Worm (Caenorhabditis elegans): ENCODE data around the gene Y113G7A.14.

Gene Y113G7A.14

ce11 chrV:20138407-20139044 lies at the start of gene Y113G7A.14:
TSS of gene Y113G7A.14 (minus strand) at chrV:20138457.
- TF ChIP-seq him-1 (tag; optimal IDR thresholded peaks at IDR 0.05) (no peak), dao-5 (tag; optimal IDR thresholded peaks at IDR 0.05) (no peak), W03F9.2 (tag; optimal IDR thresholded peaks at IDR 0.05) (no peak)

- TF ChIP-seq dao-5 (tag; optimal IDR thresholded peaks at IDR 0.05) (no peak), him-1 (tag; optimal IDR thresholded peaks at IDR 0.05) (no peak), W03F9.2 (tag; optimal IDR thresholded peaks at IDR 0.05) (no peak)
Measured at ce11 chrV:20186579-20186978, 48.3 kb upstream of the Y113G7A.14 start, which contains the start of gene srz-16. TSS of gene srz-16 (minus strand) at chrV:20186679.

DNA sequence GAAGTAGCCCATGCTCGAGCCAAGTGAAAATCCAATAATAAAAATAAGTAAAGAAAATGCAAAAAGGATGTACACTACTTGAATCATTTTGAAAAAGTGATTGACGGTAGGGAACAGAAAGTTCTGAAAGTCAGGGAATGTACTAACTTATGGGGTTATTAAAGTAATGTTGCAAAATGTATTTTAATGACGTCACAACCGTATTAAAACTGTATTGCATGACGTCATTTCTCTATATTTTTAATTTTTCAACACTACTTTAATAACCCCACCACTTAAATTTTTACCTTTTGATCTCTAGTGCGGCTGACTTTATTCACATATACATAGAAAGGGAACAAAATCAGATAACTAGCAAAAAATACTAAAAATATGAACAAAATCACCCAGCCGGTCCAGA lies 44.1 kb upstream of the Y113G7A.14 start:
- TF ChIP-seq him-1 (tag; optimal IDR thresholded peaks at IDR 0.05) = no peak
- no peak for TF ChIP-seq W03F9.2 (tag; optimal IDR thresholded peaks at IDR 0.05)
- TF ChIP-seq dao-5 (tag; optimal IDR thresholded peaks at IDR 0.05) = no peak

DNA sequence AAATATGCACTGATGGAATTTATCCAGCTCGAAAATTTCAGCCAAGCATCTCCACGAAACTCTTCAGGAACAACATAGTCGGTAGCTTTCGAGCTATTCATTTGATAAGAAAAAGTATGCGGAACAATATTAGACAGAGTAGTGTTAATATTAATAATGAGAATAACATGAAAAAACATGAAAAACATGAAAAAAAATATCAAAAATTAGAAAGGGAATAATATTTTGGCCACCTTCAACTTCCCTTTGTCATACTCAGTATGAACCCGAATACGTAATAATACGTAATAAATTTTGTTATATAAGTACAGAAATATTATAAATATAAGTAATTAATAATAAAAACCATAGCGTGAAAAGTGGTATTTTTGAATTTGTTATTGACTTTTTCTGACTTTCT lies 33.7 kb upstream of the Y113G7A.14 start, which contains the start of gene srw-39:
TSS of gene srw-39 (minus strand) at position 101 of the 400 bp plus-strand sequence.
- TF ChIP-seq W03F9.2 (tag; optimal IDR thresholded peaks at IDR 0.05) (no peak), dao-5 (tag; optimal IDR thresholded peaks at IDR 0.05) (no peak), him-1 (tag; optimal IDR thresholded peaks at IDR 0.05) (no peak)

DNA sequence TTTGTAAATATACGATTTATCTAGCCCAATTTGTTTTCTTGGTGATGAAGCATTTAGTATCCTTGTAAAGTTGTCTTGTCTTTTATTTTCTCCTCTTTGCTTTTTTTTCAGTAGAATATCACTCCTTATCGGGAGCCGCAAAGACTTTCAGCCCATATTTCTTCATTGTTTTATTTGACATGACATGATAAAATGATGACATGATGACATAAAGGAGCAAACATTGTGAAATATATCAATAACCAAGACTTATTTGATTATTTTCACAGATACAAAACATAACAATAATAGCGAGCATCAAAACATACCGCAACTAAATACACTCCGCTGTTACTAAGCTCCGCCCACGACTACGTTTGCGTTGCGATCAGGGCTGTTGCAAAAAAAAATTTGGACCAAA lies 27.6 kb upstream of the Y113G7A.14 start:
- TF ChIP-seq W03F9.2 (tag; optimal IDR thresholded peaks at IDR 0.05) = no peak
- TF ChIP-seq him-1 (tag; optimal IDR thresholded peaks at IDR 0.05) = no peak
- TF ChIP-seq dao-5 (tag; optimal IDR thresholded peaks at IDR 0.05) = no peak

ce11 chrV:20164059-20164892 lies 26.0 kb upstream of the Y113G7A.14 start, which contains the start of gene F19B2.5:
TSS of gene F19B2.5 (minus strand) at chrV:20164165.
- TF ChIP-seq W03F9.2 (tag; optimal IDR thresholded peaks at IDR 0.05) (no peak), him-1 (tag; optimal IDR thresholded peaks at IDR 0.05) (no peak), dao-5 (tag; optimal IDR thresholded peaks at IDR 0.05) (no peak)

DNA sequence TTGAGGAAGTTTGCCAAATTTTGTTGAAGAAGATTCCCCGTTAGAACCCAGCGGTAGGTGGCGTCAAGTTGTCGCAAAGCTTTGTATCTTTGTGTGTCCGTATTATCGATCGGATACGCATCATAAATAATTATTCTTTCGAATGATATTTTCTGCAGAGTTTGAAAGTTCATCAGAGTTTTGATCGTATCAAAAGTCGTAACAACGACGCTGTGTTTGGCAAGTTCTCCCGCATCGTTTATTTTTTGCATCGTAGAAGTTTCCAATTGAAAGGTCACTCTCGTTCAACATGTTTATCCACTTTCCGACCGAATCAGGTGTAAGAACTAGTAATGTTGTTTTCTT lies 24.8 kb upstream of the Y113G7A.14 start:
- TF ChIP-seq him-1 (tag; optimal IDR thresholded peaks at IDR 0.05) (no peak), W03F9.2 (tag; optimal IDR thresholded peaks at IDR 0.05) (no peak), dao-5 (tag; optimal IDR thresholded peaks at IDR 0.05) (no peak)

- TF ChIP-seq dao-5 (tag; optimal IDR thresholded peaks at IDR 0.05) (no peak), him-1 (tag; optimal IDR thresholded peaks at IDR 0.05) (no peak), W03F9.2 (tag; optimal IDR thresholded peaks at IDR 0.05) (no peak)
Measured at ce11 chrV:20162290-20163104, 24.2 kb upstream of the Y113G7A.14 start.

ce11 chrV:20161781-20162289 lies 23.6 kb upstream of the Y113G7A.14 start:
- TF ChIP-seq dao-5 (tag; optimal IDR thresholded peaks at IDR 0.05) = no peak
- no peak for TF ChIP-seq him-1 (tag; optimal IDR thresholded peaks at IDR 0.05)
- no peak for TF ChIP-seq W03F9.2 (tag; optimal IDR thresholded peaks at IDR 0.05)

DNA sequence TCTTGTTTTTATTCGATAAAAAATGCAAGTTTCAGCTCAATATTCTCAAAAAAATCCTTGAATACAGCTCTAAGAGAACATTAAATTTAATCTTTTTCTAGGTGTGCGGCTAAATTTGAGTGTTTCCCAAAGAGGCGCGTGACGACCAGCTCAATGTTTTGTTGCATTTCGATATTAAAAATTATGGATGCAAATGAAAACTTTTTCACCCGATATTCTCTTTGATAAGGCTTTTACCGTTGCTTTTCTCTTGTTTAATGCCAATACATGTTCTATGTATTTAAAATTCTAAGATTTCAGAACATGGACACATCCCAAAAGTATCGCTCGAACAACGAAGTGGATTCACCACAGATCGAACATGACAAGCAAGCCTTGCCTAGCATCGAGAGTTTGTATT lies 20.0 kb upstream of the Y113G7A.14 start, which contains the start of gene F19B2.6:
TSS of gene F19B2.6 (plus strand) at position 301 of the 400 bp plus-strand sequence.
- TF ChIP-seq dao-5 (tag; optimal IDR thresholded peaks at IDR 0.05) (no peak), W03F9.2 (tag; optimal IDR thresholded peaks at IDR 0.05) (no peak), him-1 (tag; optimal IDR thresholded peaks at IDR 0.05) (no peak)

- TF ChIP-seq dao-5 (tag; optimal IDR thresholded peaks at IDR 0.05) (no peak), him-1 (tag; optimal IDR thresholded peaks at IDR 0.05) (no peak)
Measured at ce11 chrV:20151855-20152254, 13.6 kb upstream of the Y113G7A.14 start.

ce11 chrV:20151432-20151831 lies 13.2 kb upstream of the Y113G7A.14 start, which contains the start of gene F19B2.7:
TSS of gene F19B2.7 (plus strand) at chrV:20151732.
- TF ChIP-seq W03F9.2 (tag; optimal IDR thresholded peaks at IDR 0.05) (no peak), dao-5 (tag; optimal IDR thresholded peaks at IDR 0.05) (no peak), him-1 (tag; optimal IDR thresholded peaks at IDR 0.05) (no peak)

DNA sequence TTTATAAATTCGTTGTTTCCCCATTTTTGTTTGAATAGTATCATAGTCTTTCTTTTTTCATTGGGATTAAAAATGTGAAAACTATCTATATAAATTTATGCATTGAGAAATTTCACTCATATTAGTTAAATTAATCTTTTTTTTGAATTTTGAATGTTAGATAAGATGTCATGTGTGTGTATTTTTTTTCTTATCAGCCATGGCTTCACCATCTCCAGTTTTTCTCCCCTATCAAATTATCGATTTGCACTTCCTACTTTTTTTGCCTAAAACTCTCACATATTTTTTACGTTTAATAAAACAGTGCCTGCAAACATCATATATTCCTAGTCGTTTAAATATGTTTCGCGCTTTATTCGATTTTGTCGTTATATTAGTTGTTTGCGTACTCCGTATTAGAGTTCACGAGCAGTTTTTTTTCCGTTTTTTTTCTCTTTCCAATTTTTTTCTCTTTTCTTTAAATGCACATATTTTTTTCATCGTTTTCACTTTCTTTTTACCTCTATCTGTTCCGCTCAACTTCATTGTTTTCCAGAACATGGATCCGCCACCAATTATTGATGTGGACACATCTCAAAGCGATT lies 9.5 kb upstream of the Y113G7A.14 start, which contains the start of gene Y113G7A.13:
TSS of gene Y113G7A.13 (plus strand) at position 534 of the 584 bp plus-strand sequence.
- TF ChIP-seq W03F9.2 (tag; optimal IDR thresholded peaks at IDR 0.05) = no peak
- TF ChIP-seq dao-5 (tag; optimal IDR thresholded peaks at IDR 0.05) = no peak
- no peak for TF ChIP-seq him-1 (tag; optimal IDR thresholded peaks at IDR 0.05)
